Worm (Caenorhabditis elegans): Measurements from ENCODE around the gene srw-34.
A peak's percentile ranks its signal among the peaks of the same experiment; 100 is the strongest.

srw-34 gene

ce11 chrV:16497504-16497903, 24.6 kb downstream of the srw-34 start, which contains the start of gene srh-136:
Gene srh-136 (minus strand): TSS chrV:16497596.
- TF ChIP-seq lin-38 (GFP tag; IDR thresholded peaks at IDR 0.05) (no peak), nhr-76 (tag; optimal IDR thresholded peaks at IDR 0.05) (no peak), nhr-77 (tag; optimal IDR thresholded peaks at IDR 0.05) (no peak), hlh-11 (tag; optimal IDR thresholded peaks at IDR 0.05) (no peak), lin-1 (GFP tag; IDR thresholded peaks at IDR 0.05) (no peak), daf-19 (GFP tag; conservative IDR thresholded peaks at IDR 0.05) (no peak), dmd-8 (GFP tag; IDR thresholded peaks at IDR 0.05) (no peak), rbr-2 (tag; optimal IDR thresholded peaks at IDR 0.05) (no peak), mdt-29 (GFP tag; IDR thresholded peaks at IDR 0.05) (no peak), nhr-237 (tag; optimal IDR thresholded peaks at IDR 0.05) (no peak), F37D6.2 (tag; optimal IDR thresholded peaks at IDR 0.05) (no peak), ctbp-1 (GFP tag; IDR thresholded peaks at IDR 0.05) (no peak), mxl-2 (GFP tag; conservative IDR thresholded peaks at IDR 0.05) (no peak), spr-1 (tag; optimal IDR thresholded peaks at IDR 0.05) (no peak), nhr-10 (tag; optimal IDR thresholded peaks at IDR 0.05) (no peak)

- TF ChIP-seq php-3 (GFP tag; IDR thresholded peaks at IDR 0.05) (0 out of 2 replicates have a peak, but pooled peaks have one; percentile 34), nhr-28 (tag; optimal IDR thresholded peaks at IDR 0.05) (peak; percentile 80), nhr-11 (tag; optimal IDR thresholded peaks at IDR 0.05) (no peak), pqm-1 (tag; optimal IDR thresholded peaks at IDR 0.05) (peak; percentile 85), mep-1 (tag; optimal IDR thresholded peaks at IDR 0.05) (no peak), dmd-6 (GFP tag; IDR thresholded peaks at IDR 0.05) (peak; percentile 80; the same call in 1 of the 2 replicates), hlh-11 (tag; optimal IDR thresholded peaks at IDR 0.05) (no peak), daf-16 (GFP tag; optimal IDR thresholded peaks at IDR 0.05) (no peak), daf-16 (tag; optimal IDR thresholded peaks at IDR 0.05) (peak; percentile 75), hif-1 (tag; optimal IDR thresholded peaks at IDR 0.05) (no peak)
These were observed 27.8 kb downstream of the srw-34 start, which contains the start of gene comt-2 for ce11 chrV:16494359-16494758. Gene comt-2 (minus strand): TSS chrV:16494489.

- no peak for TF ChIP-seq unc-130 (GFP tag; optimal IDR thresholded peaks at IDR 0.05)
- TF ChIP-seq dve-1 (tag; optimal IDR thresholded peaks at IDR 0.05; ENCODE audit: insufficient read depth) = no peak
- TF ChIP-seq daf-16 (GFP tag; optimal IDR thresholded peaks at IDR 0.05) = no peak
- no peak for TF ChIP-seq daf-16 (tag; optimal IDR thresholded peaks at IDR 0.05)
- no peak for TF ChIP-seq mep-1 (tag; optimal IDR thresholded peaks at IDR 0.05)
- no peak for TF ChIP-seq tag-97 (GFP tag; IDR thresholded peaks at IDR 0.05)
- TF ChIP-seq aha-1 (tag) = no peak
- TF ChIP-seq nhr-111 (GFP tag; optimal IDR thresholded peaks at IDR 0.05) = no peak
- no peak for TF ChIP-seq Y105C5A.15 (GFP tag; IDR thresholded peaks at IDR 0.05)
- TF ChIP-seq hif-1 (tag; optimal IDR thresholded peaks at IDR 0.05) = no peak
- no peak for TF ChIP-seq ZK337.2 (GFP tag; IDR thresholded peaks at IDR 0.05)
These were observed 34.0 kb downstream of the srw-34 start, which contains the start of gene sqst-4 for ce11 chrV:16488172-16488571. Gene sqst-4 (plus strand): TSS chrV:16488472.

- no peak for TF ChIP-seq unc-130 (GFP tag; optimal IDR thresholded peaks at IDR 0.05)
- peak; percentile 18; the same call in 1 of the 2 replicates for TF ChIP-seq dmd-6 (GFP tag; IDR thresholded peaks at IDR 0.05)
These were observed 34.7 kb downstream of the srw-34 start, which contains the start of gene Y32B12A.5 for ce11 chrV:16487474-16487873. Gene Y32B12A.5 (minus strand): TSS chrV:16487574.

- no peak for TF ChIP-seq aly-2 (tag; optimal IDR thresholded peaks at IDR 0.05)
- no peak for TF ChIP-seq nhr-10 (tag; optimal IDR thresholded peaks at IDR 0.05)
- no peak for TF ChIP-seq madf-9 (GFP tag; conservative IDR thresholded peaks at IDR 0.05)
- TF ChIP-seq mep-1 (tag; optimal IDR thresholded peaks at IDR 0.05) = no peak
- TF ChIP-seq tag-97 (GFP tag; IDR thresholded peaks at IDR 0.05) = no peak
- no peak for TF ChIP-seq F44E2.7 (GFP tag; IDR thresholded peaks at IDR 0.05)
- no peak for TF ChIP-seq F37D6.2 (tag; optimal IDR thresholded peaks at IDR 0.05)
- TF ChIP-seq unc-62 (GFP tag; optimal IDR thresholded peaks at IDR 0.05 in 1 of 2) = peak in 1 of 2 experiments; percentile 11
- no peak for TF ChIP-seq unc-62 (tag; optimal IDR thresholded peaks at IDR 0.05)
- TF ChIP-seq nhr-25 (tag; optimal IDR thresholded peaks at IDR 0.05; ENCODE audit: borderline replicate concordance, insufficient read depth) = no peak
These were observed 38.5 kb downstream of the srw-34 start, which contains the start of gene srh-139 for ce11 chrV:16483681-16484080. Gene srh-139 (plus strand): TSS chrV:16483981.

Data from whole organism, L4 larva.